Worm (Caenorhabditis elegans) whole organism, early embryonic: Measurements from ENCODE around the gene sre-28.

ENCODE experiments used
- B0310.2 ChIP-seq: sonication (generic microtip); optimal IDR thresholded peaks from 2 replicates; lab custom pipeline; 2016; ENCODE audit warnings: mild to moderate bottlenecking, missing genetic modification characterization, missing compliant biosample characterization
- F13C5.2 ChIP-seq: sonication (generic microtip); optimal IDR thresholded peaks from 2 replicates; lab custom pipeline; 2017; ENCODE audit warnings: mild to moderate bottlenecking, missing genetic modification characterization, inconsistent platforms, missing compliant biosample characterization
- aly-1 ChIP-seq: sonication (generic microtip); optimal IDR thresholded peaks from 2 replicates; lab custom pipeline; 2016; ENCODE audit warnings: missing genetic modification characterization, missing compliant biosample characterization
- ama-1 ChIP-seq: fragments of 150-350 bp; optimal IDR thresholded peaks from 2 replicates; lab custom pipeline; 2014
- ceh-13 ChIP-seq: fragments of 200-800 bp; sonication (Bioruptor generic); optimal IDR thresholded peaks from 2 replicates; lab custom pipeline; 2018; ENCODE audit warnings: mild to moderate bottlenecking, missing genetic modification characterization, missing compliant biosample characterization
- flt-1 ChIP-seq: fragments of 200-800 bp; sonication (Bioruptor generic); IDR thresholded peaks from 2 replicates; pipeline ENCODE4 v1.3.6; 2022; ENCODE audit warnings: missing genetic modification characterization, missing compliant biosample characterization
- hmg-4 ChIP-seq: fragments of 200-800 bp; sonication (Bioruptor generic); optimal IDR thresholded peaks from 2 replicates; lab custom pipeline; 2018; ENCODE audit warnings: mild to moderate bottlenecking, missing genetic modification characterization, missing compliant biosample characterization
- pes-1 ChIP-seq: fragments of 200-800 bp; sonication (Bioruptor generic); IDR thresholded peaks from 2 replicates; pipeline ENCODE4 v1.3.6; 2022; ENCODE audit warnings: missing genetic modification reagents, missing genetic modification characterization, missing compliant biosample characterization
- tbx-11 ChIP-seq: fragments of 200-800 bp; sonication (Bioruptor generic); IDR thresholded peaks from 2 replicates; pipeline ENCODE4 v1.3.6; 2022; ENCODE audit warnings: missing genetic modification characterization, missing compliant biosample characterization

DNA sequence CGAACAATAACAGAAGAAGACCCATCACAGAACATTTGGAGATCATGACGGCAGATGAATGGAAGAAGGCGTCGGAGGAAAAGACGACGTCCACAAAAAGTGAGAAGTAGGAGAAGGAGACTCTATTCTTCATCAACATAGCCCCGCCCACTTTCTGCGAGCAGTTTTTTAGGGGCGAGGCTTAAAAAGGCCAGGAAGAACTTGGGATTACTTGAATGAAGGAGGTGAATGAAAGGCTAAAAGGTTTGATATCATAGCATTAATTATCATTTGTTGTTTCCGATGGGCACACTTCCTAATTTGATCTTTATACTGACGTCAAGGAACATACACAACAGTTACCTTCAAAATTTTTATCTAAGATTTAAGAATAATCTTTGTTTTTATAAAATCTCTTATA, 4.6 kb downstream of the sre-28 start, which contains the start of gene nlp-58:
- TF ChIP-seq F13C5.2 (tag; lab: Kevin White, UChicago): no peak
- no peak for TF ChIP-seq ama-1 (lab: Kevin White, UChicago)
- no peak for TF ChIP-seq aly-1 (tag; lab: Kevin White, UChicago)
- no peak for TF ChIP-seq B0310.2 (tag; lab: Kevin White, UChicago)
- TF ChIP-seq flt-1 (GFP tag; lab: Robert Waterston, UW): no peak
- no peak for TF ChIP-seq hmg-4 (GFP tag; lab: Kevin White, UChicago)
- TF ChIP-seq ceh-13 (GFP tag; lab: Kevin White, UChicago): no peak
- TF ChIP-seq tbx-11: no peak
- TF ChIP-seq pes-1 (GFP tag; lab: Robert Waterston, UW): no peak
